Worm (Caenorhabditis elegans): Measurements from ENCODE around the gene sma-4.

DNA sequence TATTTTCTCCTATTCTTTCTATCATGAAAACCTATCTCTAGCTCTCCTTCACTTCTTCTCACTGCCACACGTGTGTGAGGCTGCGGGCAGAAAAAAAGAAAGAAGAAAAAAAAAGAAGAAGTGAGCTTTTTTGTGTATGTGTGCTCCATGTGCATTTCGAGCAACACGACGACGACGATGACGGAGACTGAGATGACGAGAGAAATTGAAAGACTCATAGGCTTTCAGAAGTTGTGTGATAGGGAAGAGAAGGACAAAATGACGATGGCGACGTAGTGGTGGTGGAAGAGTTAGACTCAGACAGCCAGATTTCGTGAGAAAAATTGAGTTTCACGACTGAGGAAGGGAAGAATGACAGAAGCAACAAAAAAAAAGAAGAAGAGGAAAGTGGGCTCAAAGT, 29.5 kb downstream of the sma-4 start:
- no peak for TF ChIP-seq mep-1 (tag; optimal IDR thresholded peaks at IDR 0.05)
- TF ChIP-seq nhr-28 (tag; optimal IDR thresholded peaks at IDR 0.05) = no peak
- no peak for TF ChIP-seq elt-3 (tag; optimal IDR thresholded peaks at IDR 0.05)
- no peak for TF ChIP-seq lin-13 (tag; optimal IDR thresholded peaks at IDR 0.05)
- no peak for TF ChIP-seq mab-5 (tag; optimal IDR thresholded peaks at IDR 0.05)
- TF ChIP-seq nhr-2 (tag; optimal IDR thresholded peaks at IDR 0.05) = no peak
- TF ChIP-seq ztf-11 (tag; optimal IDR thresholded peaks at IDR 0.05) = no peak
- TF ChIP-seq nhr-237 (tag; optimal IDR thresholded peaks at IDR 0.05) = no peak
- TF ChIP-seq unc-62 (GFP tag; optimal IDR thresholded peaks at IDR 0.05) = no peak
- no peak for TF ChIP-seq ceh-43 (GFP tag; optimal IDR thresholded peaks at IDR 0.05)
